Fruit fly (Drosophila melanogaster) whole organism: ENCODE data around the gene hyd.

ENCODE experiments used
- CG8478 ChIP-seq: fragments of >200 bp; optimal IDR thresholded peaks from 2 replicates; lab custom pipeline; 2018; ENCODE audit warnings: inconsistent platforms
- Dll ChIP-seq: fragments of >200 bp; optimal IDR thresholded peaks from 2 replicates; lab custom pipeline; 2017
- EcR ChIP-seq, 2 experiments: fragments of >200 bp; optimal IDR thresholded peaks; 2 replicates each; lab custom pipeline; 2017; ENCODE audit warnings: missing biosample characterization in 2 of 2, missing genetic modification characterization in 2 of 2, missing genetic modification reagents in 2 of 2
- pan ChIP-seq: fragments of >200 bp; optimal IDR thresholded peaks from 2 replicates; lab custom pipeline; 2017
- psq ChIP-seq: fragments of >200 bp; optimal IDR thresholded peaks from 2 replicates; lab custom pipeline; 2017
- usp ChIP-seq: fragments of >200 bp; optimal IDR thresholded peaks from 2 replicates; lab custom pipeline; 2017; ENCODE audit warnings: missing biosample characterization, missing genetic modification characterization, mixed read lengths

hyd gene

DNA sequence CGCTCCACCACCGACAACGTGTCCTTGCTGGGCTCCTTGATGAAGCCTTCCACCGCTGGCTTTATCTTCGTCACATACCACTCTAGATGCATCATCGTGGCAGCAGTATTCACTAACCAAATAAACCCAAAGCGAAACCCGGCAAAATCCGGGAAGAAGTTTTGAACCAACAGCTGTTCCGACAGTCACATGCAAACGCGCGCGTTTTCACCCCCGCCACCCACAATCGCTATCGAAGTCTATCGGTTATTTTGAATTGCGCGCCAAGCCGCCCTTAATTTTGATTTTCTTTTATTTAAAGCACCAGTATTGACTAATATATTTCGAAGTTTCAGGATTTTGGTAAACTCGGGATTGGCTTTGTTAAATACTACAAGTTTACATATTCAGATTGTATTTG is 29.1 kb upstream of the hyd start, which contains the start of gene Tti1:
TSS of gene Tti1 (minus strand) at position 200 of the 400 bp plus-strand sequence.
- no peak for TF ChIP-seq psq

DNA sequence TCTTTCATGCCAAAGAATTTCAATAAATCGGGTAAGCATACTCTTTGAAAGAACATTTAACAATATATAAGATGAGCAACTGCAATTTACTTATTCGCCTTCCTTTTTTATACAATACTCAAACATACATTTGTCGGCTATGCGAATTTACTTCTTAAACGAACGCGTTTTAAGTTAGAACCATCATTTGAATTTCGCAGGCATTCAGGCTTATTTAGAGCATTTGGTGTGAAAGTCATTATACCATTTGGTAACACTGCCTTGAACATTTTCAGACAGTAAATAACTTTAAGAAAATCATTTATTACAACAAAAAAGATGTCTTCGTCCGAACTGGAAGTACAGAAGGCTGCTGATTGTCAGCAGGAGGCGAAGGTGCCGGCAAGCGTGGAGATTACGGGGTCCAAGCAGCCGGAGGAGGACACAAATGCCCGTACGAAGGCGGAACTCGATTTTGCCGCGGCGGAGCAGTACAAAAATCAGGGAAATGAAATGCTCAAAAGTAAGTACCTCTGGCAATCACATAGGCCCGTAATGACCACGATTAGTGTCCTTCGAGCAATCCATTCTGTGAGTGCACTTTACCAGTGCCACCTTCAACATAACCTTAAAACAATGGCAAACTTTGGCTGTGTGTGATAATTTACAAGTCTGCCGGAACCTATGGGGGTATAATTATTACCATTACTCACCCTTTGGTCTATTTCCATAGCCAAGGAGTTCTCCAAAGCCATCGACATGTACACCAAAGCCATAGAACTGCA is 22.7 kb upstream of the hyd start:
- TF ChIP-seq CG8478 (lab: Kevin White, UChicago), result no peak
- TF ChIP-seq usp (GFP tag; lab: Kevin White, UChicago), result no peak

DNA sequence ATGACTTTTGCATAAGTTTGCCTTT is 22.3 kb upstream of the hyd start, which contains the start of gene PpD3:
TSS of gene PpD3 (plus strand) at position 1 of the 25 bp plus-strand sequence.
- TF ChIP-seq psq, result no peak
- no peak for TF ChIP-seq pan
- TF ChIP-seq EcR (GFP tag; optimal IDR thresholded peaks at IDR 0.05; lab: Kevin White, UChicago), result no peak
- TF ChIP-seq CG8478 (lab: Kevin White, UChicago), result no peak
- no peak for TF ChIP-seq Dll (lab: Kevin White, UChicago)
- TF ChIP-seq usp (GFP tag; lab: Kevin White, UChicago), result no peak

DNA sequence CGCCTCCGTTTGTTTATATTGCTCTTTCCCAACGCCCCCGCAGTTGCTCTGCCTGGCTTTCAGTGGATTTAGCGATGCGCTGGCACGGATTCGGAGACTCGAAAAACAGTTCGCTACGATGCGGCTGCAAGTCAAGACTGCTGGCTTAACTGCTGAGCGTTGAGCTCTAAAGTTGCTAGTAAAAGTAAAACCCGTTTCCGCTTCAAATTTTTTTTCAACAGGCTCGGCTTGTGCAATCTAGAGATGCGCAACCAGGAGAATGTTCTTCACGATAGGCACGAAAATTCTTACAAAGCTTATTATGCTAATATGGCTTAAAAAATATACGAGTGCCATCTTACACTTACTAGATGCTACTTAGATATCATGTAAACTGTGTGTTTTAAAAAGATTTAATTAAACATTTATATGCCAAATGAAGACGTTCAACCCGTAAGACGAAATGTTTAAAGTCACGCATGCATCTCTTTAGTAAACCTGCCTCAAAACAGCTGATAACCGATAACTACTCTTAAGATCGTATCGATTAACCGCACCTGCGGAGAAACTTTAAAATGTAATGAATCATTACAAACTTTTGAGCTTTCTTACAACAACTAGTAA is 22.0 kb upstream of the hyd start, which contains the start of gene CG12948:
TSS of gene CG12948 (minus strand) at position 473 of the 603 bp plus-strand sequence.
- TF ChIP-seq CG8478 (lab: Kevin White, UChicago), result no peak
- TF ChIP-seq EcR (GFP tag; optimal IDR thresholded peaks at IDR 0.05; lab: Kevin White, UChicago), result peak in 1 of 2 experiments; percentile 4
- TF ChIP-seq usp (GFP tag; lab: Kevin White, UChicago), result no peak

DNA sequence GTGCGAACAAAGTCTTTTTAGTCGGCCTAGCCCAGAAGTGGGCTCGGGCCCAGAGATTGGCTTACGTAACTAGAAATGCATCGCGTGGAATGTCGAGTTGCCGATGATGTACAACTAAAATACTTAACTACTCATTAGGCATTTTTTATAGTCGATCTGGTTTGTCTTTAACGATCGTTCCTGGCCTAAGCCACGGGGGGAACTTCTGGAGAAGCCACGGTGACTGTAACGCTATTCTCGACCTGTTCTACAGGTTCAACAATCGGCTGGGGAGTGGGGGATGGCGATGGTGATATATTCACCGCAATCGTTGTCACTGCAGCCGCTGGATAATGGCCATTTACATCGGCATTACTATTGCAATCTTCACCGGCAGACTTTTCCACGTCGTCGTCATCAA is 20.9 kb upstream of the hyd start, which contains the start of gene CG34409:
TSS of gene CG34409 (minus strand) at position 101 of the 400 bp plus-strand sequence.
- TF ChIP-seq CG8478 (lab: Kevin White, UChicago) (no peak), EcR (GFP tag; optimal IDR thresholded peaks at IDR 0.05; lab: Kevin White, UChicago) (no peak), usp (GFP tag; lab: Kevin White, UChicago) (no peak), psq (no peak), pan (no peak), Dll (lab: Kevin White, UChicago) (no peak)

DNA sequence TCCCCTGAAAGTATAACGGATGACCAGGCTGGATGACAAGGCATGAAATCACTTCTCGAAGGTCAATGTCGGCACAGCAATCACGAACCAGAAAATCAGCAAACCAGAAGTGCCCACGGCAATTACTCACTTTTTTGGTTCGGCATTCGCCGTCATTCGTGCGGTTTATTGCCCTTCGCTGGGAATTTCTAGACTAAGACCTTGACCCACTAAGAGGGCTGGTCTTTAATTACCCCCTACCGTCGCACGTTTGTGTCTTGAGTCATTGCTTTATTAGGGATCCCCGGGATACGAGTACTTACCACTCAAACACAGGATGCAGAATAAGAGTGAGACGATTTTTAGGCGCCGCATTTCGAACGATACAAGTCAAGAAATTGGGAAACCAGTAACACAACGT is 20.0 kb upstream of the hyd start:
- TF ChIP-seq pan (no peak), CG8478 (lab: Kevin White, UChicago) (no peak), Dll (lab: Kevin White, UChicago) (no peak), usp (GFP tag; lab: Kevin White, UChicago) (no peak), EcR (GFP tag; optimal IDR thresholded peaks at IDR 0.05; lab: Kevin White, UChicago) (no peak), psq (no peak)

DNA sequence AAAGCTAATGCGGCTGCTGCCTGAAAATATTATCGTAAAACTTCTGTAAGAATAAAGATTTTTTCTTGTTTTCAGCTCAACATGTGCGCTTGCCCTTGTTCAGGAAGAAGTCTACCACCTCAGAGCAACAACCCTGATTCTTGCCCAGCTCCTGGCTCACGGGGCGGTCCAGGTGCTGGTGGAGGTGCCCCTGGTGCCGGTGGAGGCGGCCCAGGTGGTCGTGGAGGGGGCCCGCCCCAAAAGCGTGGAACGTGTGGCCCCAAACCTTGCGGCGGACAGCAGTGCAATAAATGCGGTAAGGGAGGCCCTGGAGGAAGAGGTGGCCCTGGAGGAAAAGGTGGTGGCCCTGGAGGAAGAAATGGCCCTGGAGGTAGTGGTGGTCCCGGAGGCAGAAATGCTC is 18.6 kb upstream of the hyd start:
- TF ChIP-seq EcR (GFP tag; optimal IDR thresholded peaks at IDR 0.05; lab: Kevin White, UChicago) (no peak), psq (no peak), CG8478 (lab: Kevin White, UChicago) (no peak), usp (GFP tag; lab: Kevin White, UChicago) (no peak), Dll (lab: Kevin White, UChicago) (no peak), pan (no peak)

DNA sequence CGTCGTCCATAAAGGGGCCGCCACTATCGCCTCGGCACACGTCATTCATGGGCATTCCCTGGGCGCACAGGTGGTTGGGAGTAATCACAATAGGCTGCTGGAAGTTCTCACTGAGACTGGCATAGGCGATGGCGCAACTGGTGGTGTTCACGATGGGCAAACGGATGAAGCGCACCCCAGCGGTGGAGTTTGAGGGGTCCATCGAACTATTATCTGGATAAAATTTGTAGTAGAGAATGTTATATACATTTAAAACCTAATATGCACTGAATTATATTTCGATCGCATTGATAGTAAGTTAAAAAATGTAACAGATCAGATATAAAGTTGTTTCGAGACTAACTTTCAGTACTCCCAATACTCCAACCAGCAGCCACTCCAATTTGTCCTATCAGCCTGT is 17.8 kb upstream of the hyd start, which contains the start of gene CG31415:
TSS of gene CG31415 (plus strand) at position 301 of the 400 bp plus-strand sequence.
- TF ChIP-seq usp (GFP tag; lab: Kevin White, UChicago), result no peak
- TF ChIP-seq CG8478 (lab: Kevin White, UChicago), result no peak
- TF ChIP-seq Dll (lab: Kevin White, UChicago), result no peak
- TF ChIP-seq pan, result no peak
- TF ChIP-seq EcR (GFP tag; optimal IDR thresholded peaks at IDR 0.05; lab: Kevin White, UChicago), result no peak
- TF ChIP-seq psq, result no peak

DNA sequence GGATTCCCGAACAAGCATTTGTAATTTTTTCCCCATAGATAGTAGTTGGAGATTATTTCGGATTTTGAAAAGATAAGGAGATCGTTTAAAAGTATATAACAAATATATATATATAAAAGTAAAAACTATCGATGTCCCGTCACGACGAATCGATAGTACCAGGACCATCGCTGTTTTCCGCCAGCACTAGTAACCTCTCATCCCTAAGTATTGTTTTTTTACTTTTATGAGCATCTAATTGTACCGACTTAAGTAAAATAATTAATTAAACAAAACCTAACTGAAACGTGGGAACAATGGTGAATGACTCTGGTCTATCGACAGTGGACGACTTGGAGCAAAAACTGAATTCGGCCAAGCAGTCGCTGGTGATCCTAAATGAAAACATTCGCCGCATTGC is 15.3 kb upstream of the hyd start, which contains the start of gene Pnn:
TSS of gene Pnn (plus strand) at position 187 of the 400 bp plus-strand sequence.
- TF ChIP-seq Dll (lab: Kevin White, UChicago) (no peak), pan (no peak), usp (GFP tag; lab: Kevin White, UChicago) (no peak), EcR (GFP tag; optimal IDR thresholded peaks at IDR 0.05; lab: Kevin White, UChicago) (no peak), CG8478 (lab: Kevin White, UChicago) (no peak), psq (no peak)

DNA sequence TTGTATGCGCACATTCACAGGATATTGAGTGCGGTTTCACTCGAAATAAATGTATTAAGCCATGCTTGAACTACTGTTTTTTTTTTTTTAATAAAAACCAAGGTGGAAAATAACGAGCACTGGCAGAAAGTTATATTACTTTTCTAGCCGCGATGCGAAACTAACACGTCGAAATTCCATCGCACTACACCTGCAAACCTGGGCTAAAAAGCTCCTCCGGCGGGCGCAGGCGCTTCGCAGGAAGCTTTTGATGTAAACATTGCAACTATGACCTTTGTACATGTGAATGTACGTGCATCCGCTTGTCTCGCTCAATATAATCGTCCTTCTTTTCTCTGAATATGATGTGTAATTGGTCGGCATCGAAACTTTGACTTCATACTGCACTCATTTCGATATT is 14.4 kb upstream of the hyd start, which contains the start of gene side-VII:
TSS of gene side-VII (minus strand) at position 187 of the 400 bp plus-strand sequence.
- TF ChIP-seq psq, result no peak
- no peak for TF ChIP-seq CG8478 (lab: Kevin White, UChicago)
- TF ChIP-seq EcR (GFP tag; optimal IDR thresholded peaks at IDR 0.05; lab: Kevin White, UChicago), result no peak
- TF ChIP-seq usp (GFP tag; lab: Kevin White, UChicago), result no peak

DNA sequence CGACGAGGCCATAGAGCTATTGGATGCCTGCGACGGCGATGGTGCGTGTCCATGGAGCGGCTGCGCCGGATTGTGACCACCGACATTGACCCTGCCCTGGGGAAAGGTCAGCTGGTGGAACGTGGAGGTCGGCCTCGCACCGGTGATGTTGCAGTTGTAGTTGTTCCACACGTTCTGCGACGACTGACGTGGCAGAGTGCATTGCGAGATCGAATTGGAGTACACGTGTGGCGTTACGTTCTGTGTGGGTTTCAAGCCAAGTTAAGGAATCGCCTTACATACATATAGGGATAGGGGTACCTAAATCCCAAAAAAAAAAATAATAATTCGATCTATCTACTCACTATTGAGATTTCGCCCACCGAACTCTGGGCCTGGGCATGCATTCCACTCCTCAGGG is 9.7 kb upstream of the hyd start:
- TF ChIP-seq psq (no peak), CG8478 (lab: Kevin White, UChicago) (no peak), pan (no peak), Dll (lab: Kevin White, UChicago) (no peak), usp (GFP tag; lab: Kevin White, UChicago) (no peak), EcR (GFP tag; optimal IDR thresholded peaks at IDR 0.05; lab: Kevin White, UChicago) (no peak)

DNA sequence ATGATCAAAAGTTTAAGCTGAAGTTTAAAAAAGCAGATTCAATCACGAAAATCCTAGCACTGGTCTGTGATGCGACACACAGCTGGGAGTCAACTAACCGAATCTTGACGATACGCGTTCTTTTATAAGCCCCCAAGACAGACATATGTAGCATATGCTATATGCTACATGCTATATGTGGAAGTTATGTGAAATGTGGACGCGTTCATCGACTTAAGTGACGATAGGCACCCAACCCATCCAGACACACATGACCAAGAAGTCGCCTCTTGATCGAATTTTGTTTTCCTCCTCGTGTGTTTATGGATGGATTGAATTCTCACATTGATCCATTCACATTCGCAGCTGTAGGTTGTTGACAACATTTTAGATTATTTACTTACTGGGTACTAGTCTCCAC is 7.7 kb upstream of the hyd start, which contains the start of gene alphaTub85E:
TSS of gene alphaTub85E (minus strand) at position 101 of the 400 bp plus-strand sequence.
- TF ChIP-seq usp (GFP tag; lab: Kevin White, UChicago), result no peak
- TF ChIP-seq pan, result no peak
- TF ChIP-seq Dll (lab: Kevin White, UChicago), result no peak
- TF ChIP-seq EcR (GFP tag; optimal IDR thresholded peaks at IDR 0.05; lab: Kevin White, UChicago), result no peak
- no peak for TF ChIP-seq psq
- no peak for TF ChIP-seq CG8478 (lab: Kevin White, UChicago)

DNA sequence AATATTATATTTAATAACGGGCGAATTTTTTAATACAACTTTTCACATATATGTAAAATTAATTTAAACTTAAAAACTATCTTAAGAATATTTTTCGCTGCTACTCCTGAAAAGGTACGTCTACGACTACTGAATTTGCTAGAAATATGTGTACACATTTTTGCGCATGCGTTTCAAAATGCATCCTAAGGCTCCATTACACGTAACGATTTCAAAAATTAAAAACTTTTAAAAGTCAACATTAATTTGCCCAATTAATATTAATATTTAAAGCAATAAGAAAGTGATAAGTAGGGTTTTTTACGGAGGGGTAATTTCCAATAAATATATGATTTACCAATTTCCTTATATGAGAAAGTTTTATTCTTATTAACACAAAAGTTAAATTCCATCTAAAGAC is 5.4 kb upstream of the hyd start, which contains the start of gene FoxP:
TSS of gene FoxP (minus strand) at position 89 of the 400 bp plus-strand sequence.
- TF ChIP-seq Dll (lab: Kevin White, UChicago) (no peak), usp (GFP tag; lab: Kevin White, UChicago) (no peak), psq (no peak), CG8478 (lab: Kevin White, UChicago) (no peak), EcR (GFP tag; optimal IDR thresholded peaks at IDR 0.05; lab: Kevin White, UChicago) (no peak), pan (no peak)
